Worm (Caenorhabditis elegans): ENCODE data around the gene immp-1.

- TF ChIP-seq pqm-1 (tag; optimal IDR thresholded peaks at IDR 0.05) (no peak), unc-86 (tag; optimal IDR thresholded peaks at IDR 0.05) (no peak), ceh-34 (tag; optimal IDR thresholded peaks at IDR 0.05) (no peak), ceh-9 (tag; optimal IDR thresholded peaks at IDR 0.05) (no peak), unc-55 (GFP tag; optimal IDR thresholded peaks at IDR 0.05) (no peak)
Observed at ce11 chrIII:11822407-11822806, 47.7 kb downstream of the immp-1 start, which contains the start of gene maa-1.

Measured in whole organism, late embryonic.